Worm (Caenorhabditis elegans) whole organism, mixed stage, embryonic: ENCODE measurements around the gene mmad-1.

ENCODE experiments used
- M03D4.4 ChIP-seq: sonication (generic microtip); optimal IDR thresholded peaks from 2 replicates; lab custom pipeline; 2017; ENCODE audit warnings: mild to moderate bottlenecking, missing genetic modification characterization, missing compliant biosample characterization
- bed-3 ChIP-seq: fragments of 200-800 bp; sonication (Bioruptor generic); optimal IDR thresholded peaks from 3 replicates; lab custom pipeline; 2018; ENCODE audit warnings: mild to moderate bottlenecking, missing genetic modification characterization, moderate library complexity, missing compliant biosample characterization
- blmp-1 ChIP-seq: fragments of 150-350 bp; optimal IDR thresholded peaks from 2 replicates; lab custom pipeline; 2014; ENCODE audit warnings: missing biosample characterization, missing genetic modification characterization
- ceh-39 ChIP-seq: fragments of 150-350 bp; optimal IDR thresholded peaks from 2 replicates; lab custom pipeline; 2014; ENCODE audit warnings: missing biosample characterization, missing genetic modification characterization
- ceh-43 ChIP-seq: fragments of 200-800 bp; sonication (Bioruptor generic); optimal IDR thresholded peaks from 2 replicates; lab custom pipeline; 2018; ENCODE audit warnings: mild to moderate bottlenecking, missing genetic modification characterization, moderate library complexity, missing compliant biosample characterization
- ceh-83 ChIP-seq: fragments of 200-800 bp; sonication (Bioruptor generic); optimal IDR thresholded peaks from 2 replicates; lab custom pipeline; 2018; ENCODE audit warnings: mild to moderate bottlenecking, missing genetic modification characterization, missing compliant biosample characterization
- ces-1 ChIP-seq: fragments of 150-350 bp; optimal IDR thresholded peaks from 2 replicates; lab custom pipeline; 2014; ENCODE audit warnings: missing biosample characterization, missing genetic modification reagents, missing genetic modification characterization
- cnd-1 ChIP-seq: fragments of 200-800 bp; sonication (Bioruptor generic); optimal IDR thresholded peaks from 2 replicates; lab custom pipeline; 2018; ENCODE audit warnings: mild to moderate bottlenecking, missing genetic modification characterization, missing compliant biosample characterization
- drap-1 ChIP-seq: fragments of 200-800 bp; sonication (Bioruptor generic); optimal IDR thresholded peaks from 3 replicates; lab custom pipeline; 2018; ENCODE audit warnings: mild to moderate bottlenecking, missing genetic modification characterization, missing compliant biosample characterization
- elt-1 ChIP-seq: sonication (generic microtip); optimal IDR thresholded peaks from 2 replicates; lab custom pipeline; 2017; ENCODE audit warnings: missing genetic modification characterization, mild to moderate bottlenecking, missing compliant biosample characterization, antibody characterized with exemption, moderate library complexity, borderline replicate concordance; ENCODE audit not compliant: insufficient read depth
- elt-3 ChIP-seq: fragments of 150-350 bp; optimal IDR thresholded peaks from 2 replicates; lab custom pipeline; 2014; ENCODE audit warnings: missing biosample characterization, missing genetic modification characterization
- flh-1 ChIP-seq: fragments of 200-800 bp; sonication (Bioruptor generic); optimal IDR thresholded peaks from 2 replicates; lab custom pipeline; 2018; ENCODE audit warnings: mild to moderate bottlenecking, missing genetic modification characterization, moderate library complexity, missing compliant biosample characterization
- ham-2 ChIP-seq: fragments of 200-800 bp; sonication (Bioruptor generic); optimal IDR thresholded peaks from 2 replicates; lab custom pipeline; 2018; ENCODE audit warnings: mild to moderate bottlenecking, missing genetic modification characterization, missing compliant biosample characterization
- hlh-1 ChIP-seq: fragments of 150-350 bp; optimal IDR thresholded peaks from 2 replicates; lab custom pipeline; 2014; ENCODE audit warnings: missing biosample characterization, missing genetic modification reagents, missing genetic modification characterization
- lin-32 ChIP-seq: fragments of 200-800 bp; sonication (Bioruptor generic); optimal IDR thresholded peaks from 2 replicates; lab custom pipeline; 2018; ENCODE audit warnings: mild to moderate bottlenecking, missing genetic modification characterization, missing compliant biosample characterization
- lsy-2 ChIP-seq: fragments of 150-350 bp; optimal IDR thresholded peaks from 2 replicates; lab custom pipeline; 2014; ENCODE audit warnings: missing biosample characterization, missing genetic modification characterization
- mab-5 ChIP-seq: fragments of 150-350 bp; optimal IDR thresholded peaks from 2 replicates; lab custom pipeline; 2014; ENCODE audit warnings: missing biosample characterization, missing genetic modification characterization
- mep-1 ChIP-seq: fragments of 150-350 bp; optimal IDR thresholded peaks from 2 replicates; lab custom pipeline; 2017; ENCODE audit warnings: missing biosample characterization, missing genetic modification reagents, missing genetic modification characterization, inconsistent platforms
- mls-2 ChIP-seq: sonication (generic microtip); optimal IDR thresholded peaks from 2 replicates; lab custom pipeline; 2016; ENCODE audit warnings: mild to moderate bottlenecking, missing genetic modification characterization, moderate library complexity, missing compliant biosample characterization
- nhr-12 ChIP-seq: fragments of 150-350 bp; optimal IDR thresholded peaks from 2 replicates; lab custom pipeline; 2014; ENCODE audit warnings: missing biosample characterization, missing genetic modification characterization
- nhr-2 ChIP-seq: fragments of 150-350 bp; optimal IDR thresholded peaks from 2 replicates; lab custom pipeline; 2014; ENCODE audit warnings: missing biosample characterization, missing genetic modification characterization
- nhr-237 ChIP-seq: fragments of 150-350 bp; optimal IDR thresholded peaks from 2 replicates; lab custom pipeline; 2014; ENCODE audit warnings: missing biosample characterization, missing genetic modification characterization
- nhr-28 ChIP-seq: fragments of 150-350 bp; optimal IDR thresholded peaks from 2 replicates; lab custom pipeline; 2014; ENCODE audit warnings: missing biosample characterization, missing genetic modification characterization
- nhr-76 ChIP-seq: sonication (generic microtip); optimal IDR thresholded peaks from 2 replicates; lab custom pipeline; 2017; ENCODE audit warnings: missing biosample characterization, missing genetic modification characterization
- pha-4 ChIP-seq: fragments of 150-350 bp; optimal IDR thresholded peaks from 2 replicates; lab custom pipeline; 2018; ENCODE audit warnings: missing biosample characterization, missing genetic modification reagents, missing genetic modification characterization
- sem-2 ChIP-seq: fragments of 200-800 bp; sonication (Bioruptor generic); optimal IDR thresholded peaks from 2 replicates; lab custom pipeline; 2018; ENCODE audit warnings: mild to moderate bottlenecking, missing genetic modification characterization, missing compliant biosample characterization
- snpc-4 ChIP-seq: fragments of 150-350 bp; optimal IDR thresholded peaks from 2 replicates; lab custom pipeline; 2014; ENCODE audit warnings: missing biosample characterization, missing genetic modification characterization
- sptf-1 ChIP-seq: sonication (generic microtip); optimal IDR thresholded peaks from 2 replicates; lab custom pipeline; 2017; ENCODE audit warnings: mild to moderate bottlenecking, missing genetic modification characterization, moderate library complexity, missing compliant biosample characterization
- tbx-8 ChIP-seq: fragments of 200-800 bp; sonication (Bioruptor generic); optimal IDR thresholded peaks from 2 replicates; lab custom pipeline; 2018; ENCODE audit warnings: mild to moderate bottlenecking, missing genetic modification characterization, moderate library complexity, missing compliant biosample characterization
- unc-120 ChIP-seq: sonication (generic microtip); optimal IDR thresholded peaks from 2 replicates; lab custom pipeline; 2017; ENCODE audit warnings: missing genetic modification characterization, missing compliant biosample characterization; ENCODE audit not compliant: poor library complexity, severe bottlenecking
- unc-39 ChIP-seq: fragments of 150-350 bp; optimal IDR thresholded peaks from 2 replicates; lab custom pipeline; 2014; ENCODE audit warnings: missing biosample characterization, missing genetic modification characterization
- unc-62 ChIP-seq: fragments of 150-350 bp; optimal IDR thresholded peaks from 2 replicates; lab custom pipeline; 2014; ENCODE audit warnings: missing biosample characterization, missing genetic modification reagents, missing genetic modification characterization
- zip-8 ChIP-seq: fragments of 150-350 bp; optimal IDR thresholded peaks from 2 replicates; lab custom pipeline; 2014; ENCODE audit warnings: missing biosample characterization, missing genetic modification characterization
- ztf-11 ChIP-seq: fragments of 150-350 bp; optimal IDR thresholded peaks from 2 replicates; lab custom pipeline; 2014; ENCODE audit warnings: missing biosample characterization, missing genetic modification characterization

mmad-1 gene

DNA sequence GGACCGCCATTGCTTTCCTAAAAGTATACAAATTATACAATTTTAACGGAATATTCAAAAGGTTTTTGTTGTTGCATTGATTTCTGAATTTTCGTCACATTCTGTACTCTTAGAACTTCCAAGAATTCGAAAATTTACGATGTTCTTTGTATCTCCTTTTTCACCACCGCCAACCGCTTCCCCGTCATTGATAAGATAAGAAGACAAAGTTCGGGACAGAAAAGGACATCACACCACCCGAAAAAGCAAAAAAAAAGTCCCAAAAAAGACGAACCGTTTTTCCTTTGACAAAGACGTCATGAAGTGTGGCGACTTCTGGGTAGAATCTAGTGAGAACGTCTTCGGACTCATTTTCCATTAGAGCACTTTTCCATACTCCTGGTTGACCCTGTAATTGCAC, 6.3 kb downstream of the mmad-1 start:
- TF ChIP-seq nhr-12 (tag; lab: Kevin White, UChicago) (no peak), ztf-11 (tag; lab: Kevin White, UChicago) (no peak), zip-8 (tag; lab: Kevin White, UChicago) (no peak), flh-1 (no peak), nhr-2 (no peak), elt-1 (tag; lab: Kevin White, UChicago) (no peak), lsy-2 (tag; lab: Kevin White, UChicago) (no peak), nhr-28 (no peak), lin-32 (GFP tag; lab: Kevin White, UChicago) (no peak), sptf-1 (tag; lab: Kevin White, UChicago) (no peak), unc-120 (tag; lab: Kevin White, UChicago) (no peak), ces-1 (GFP tag; lab: Kevin White, UChicago) (no peak), nhr-237 (tag; lab: Kevin White, UChicago) (no peak), M03D4.4 (tag; lab: Kevin White, UChicago) (no peak), nhr-76 (no peak)

DNA sequence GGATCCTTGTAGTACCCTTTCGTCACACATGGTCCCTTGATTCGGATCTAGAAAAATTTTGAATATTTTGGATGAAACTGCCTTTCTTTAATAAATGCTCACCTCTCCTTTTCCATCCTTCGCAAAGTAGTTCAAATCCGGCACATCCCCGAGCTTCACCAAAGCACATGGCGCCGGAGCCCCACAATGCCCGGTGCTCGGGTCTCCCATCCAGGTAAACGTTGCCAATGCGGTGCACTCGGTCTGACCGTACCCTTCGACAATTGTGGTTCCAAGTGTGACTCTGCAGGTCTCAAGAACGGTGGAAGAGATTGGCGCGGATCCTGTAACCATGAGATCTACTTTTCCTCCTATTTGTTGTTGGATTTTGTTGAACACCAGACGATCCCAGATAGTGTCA, 8.0 kb downstream of the mmad-1 start:
- no peak for TF ChIP-seq nhr-237 (tag; lab: Kevin White, UChicago)
- TF ChIP-seq zip-8 (tag; lab: Kevin White, UChicago), result no peak
- no peak for TF ChIP-seq lsy-2 (tag; lab: Kevin White, UChicago)
- TF ChIP-seq ces-1 (GFP tag; lab: Kevin White, UChicago), result no peak
- no peak for TF ChIP-seq mab-5 (tag; lab: Kevin White, UChicago)
- no peak for TF ChIP-seq snpc-4
- TF ChIP-seq sptf-1 (tag; lab: Kevin White, UChicago), result no peak
- no peak for TF ChIP-seq nhr-12 (tag; lab: Kevin White, UChicago)
- no peak for TF ChIP-seq flh-1
- TF ChIP-seq lin-32 (GFP tag; lab: Kevin White, UChicago), result no peak
- no peak for TF ChIP-seq ceh-39 (tag; lab: Kevin White, UChicago)
- no peak for TF ChIP-seq hlh-1
- no peak for TF ChIP-seq sem-2
- TF ChIP-seq drap-1, result no peak

DNA sequence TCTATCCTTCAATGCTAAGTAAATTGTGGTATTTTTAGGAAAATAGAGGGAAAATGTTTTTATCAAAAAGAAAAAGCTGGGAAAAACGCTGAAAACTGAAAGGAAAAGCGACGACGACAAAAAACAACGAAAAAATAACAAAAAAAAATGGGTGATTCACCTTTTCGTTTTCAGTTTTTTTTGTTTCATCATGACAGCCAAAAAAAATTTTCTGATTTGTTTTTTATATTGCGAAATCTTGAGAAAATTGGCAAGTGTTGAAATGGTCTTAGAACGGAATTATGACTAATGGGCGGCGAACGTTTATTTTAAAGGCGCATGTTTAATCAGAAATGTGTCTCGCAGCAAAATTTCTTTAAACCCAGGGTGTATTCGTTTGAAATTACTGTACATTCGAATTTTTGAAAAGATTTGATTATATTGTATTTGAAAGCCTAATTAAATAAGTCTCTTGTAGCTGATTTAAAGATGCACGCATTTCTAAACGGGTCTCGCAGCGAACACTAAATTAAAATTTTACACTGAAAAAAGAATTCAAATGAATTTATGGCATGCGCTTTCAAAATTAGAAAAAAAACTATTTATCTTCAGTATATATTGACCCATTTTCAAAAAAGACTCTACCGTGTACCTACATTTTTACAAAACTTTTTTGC, 12.9 kb downstream of the mmad-1 start:
- no peak for TF ChIP-seq nhr-2
- no peak for TF ChIP-seq pha-4
- TF ChIP-seq lin-32 (GFP tag; lab: Kevin White, UChicago), result no peak
- TF ChIP-seq lsy-2 (tag; lab: Kevin White, UChicago), result no peak
- no peak for TF ChIP-seq blmp-1 (tag; lab: Kevin White, UChicago)
- TF ChIP-seq elt-3 (tag; lab: Kevin White, UChicago), result no peak
- no peak for TF ChIP-seq nhr-12 (tag; lab: Kevin White, UChicago)
- TF ChIP-seq sem-2, result no peak
- TF ChIP-seq snpc-4, result no peak
- TF ChIP-seq nhr-28, result no peak
- TF ChIP-seq elt-1 (tag; lab: Kevin White, UChicago), result no peak
- TF ChIP-seq mep-1 (tag; lab: Kevin White, UChicago), result no peak
- no peak for TF ChIP-seq unc-39 (tag; lab: Kevin White, UChicago)

DNA sequence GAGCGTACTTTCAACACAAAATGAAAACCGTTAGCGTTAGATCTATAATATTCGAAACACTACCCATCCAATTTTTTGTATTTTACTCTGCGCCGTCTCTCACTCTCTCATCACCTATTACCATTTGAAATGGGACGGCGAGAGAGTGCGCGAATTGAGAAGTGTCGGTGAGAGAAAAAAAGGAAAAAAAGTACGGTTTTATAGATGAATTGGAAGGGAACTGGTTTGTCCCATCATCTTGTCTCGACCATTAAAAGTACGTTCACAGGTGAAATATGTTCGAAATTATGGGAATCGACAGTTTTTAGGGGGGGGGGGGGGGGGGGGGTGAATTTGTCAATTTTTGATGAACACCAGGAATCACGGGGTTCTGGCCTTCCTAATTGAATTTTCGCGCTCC, 14.1 kb downstream of the mmad-1 start:
- TF ChIP-seq mab-5 (tag; lab: Kevin White, UChicago) (no peak), elt-3 (tag; lab: Kevin White, UChicago) (no peak), bed-3 (GFP tag; lab: Kevin White, UChicago) (no peak), blmp-1 (tag; lab: Kevin White, UChicago) (no peak), hlh-1 (no peak), mep-1 (tag; lab: Kevin White, UChicago) (no peak), ceh-39 (tag; lab: Kevin White, UChicago) (no peak)

DNA sequence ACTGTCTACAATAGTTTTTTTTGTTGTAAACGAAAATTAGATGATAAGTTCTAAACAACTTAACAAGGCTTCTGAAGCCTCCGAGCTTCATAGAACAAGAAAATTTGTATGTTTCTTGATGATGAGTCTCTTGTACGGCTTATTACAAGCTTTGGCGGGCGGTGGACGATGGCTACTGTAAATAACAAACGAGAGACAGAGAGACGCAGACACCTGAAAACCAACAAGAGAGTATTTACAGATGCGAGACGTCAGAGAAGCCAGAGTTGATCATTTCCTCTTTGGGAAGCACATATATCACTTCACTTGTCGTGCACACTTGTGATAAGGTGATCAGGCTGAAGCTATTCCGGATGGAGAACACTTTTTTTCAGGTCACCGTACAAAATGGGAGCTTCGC, 18.0 kb downstream of the mmad-1 start:
- TF ChIP-seq nhr-28 (no peak), pha-4 (peak; percentile 91)

DNA sequence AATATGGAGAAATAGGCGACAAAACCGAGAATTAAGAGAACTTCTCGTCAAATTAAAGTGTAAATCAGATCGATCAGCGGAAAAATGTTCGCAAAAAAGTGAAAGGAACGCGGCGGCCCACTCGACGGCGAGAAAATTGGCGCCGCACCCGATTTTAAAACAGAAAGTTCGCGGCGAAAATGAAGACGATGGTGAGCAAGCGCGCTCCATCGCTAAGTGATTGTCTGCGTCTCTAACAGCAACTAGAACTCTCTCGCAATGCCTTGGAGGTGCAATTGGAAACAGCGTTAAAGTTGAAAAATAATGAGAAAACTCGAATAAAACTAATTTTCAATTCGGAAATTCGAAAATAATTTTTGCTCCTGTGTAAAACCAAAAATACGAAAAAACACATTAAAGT, 18.8 kb downstream of the mmad-1 start:
- TF ChIP-seq unc-62 (GFP tag; lab: Kevin White, UChicago) (no peak), hlh-1 (no peak), pha-4 (peak; percentile 33), ham-2 (GFP tag; lab: Kevin White, UChicago) (no peak), mab-5 (tag; lab: Kevin White, UChicago) (no peak), ceh-39 (tag; lab: Kevin White, UChicago) (no peak), elt-1 (tag; lab: Kevin White, UChicago) (no peak), nhr-237 (tag; lab: Kevin White, UChicago) (peak; percentile 43), blmp-1 (tag; lab: Kevin White, UChicago) (peak; percentile 23), lin-32 (GFP tag; lab: Kevin White, UChicago) (no peak), nhr-28 (no peak), sptf-1 (tag; lab: Kevin White, UChicago) (no peak), tbx-8 (GFP tag; lab: Kevin White, UChicago) (no peak), ceh-83 (GFP tag; lab: Kevin White, UChicago) (no peak), mep-1 (tag; lab: Kevin White, UChicago) (no peak), ceh-43 (GFP tag; lab: Kevin White, UChicago) (no peak), drap-1 (no peak), cnd-1 (tag; lab: Kevin White, UChicago) (no peak), elt-3 (tag; lab: Kevin White, UChicago) (no peak), mls-2 (tag; lab: Kevin White, UChicago) (no peak), zip-8 (tag; lab: Kevin White, UChicago) (no peak), ztf-11 (tag; lab: Kevin White, UChicago) (no peak), unc-120 (tag; lab: Kevin White, UChicago) (no peak), nhr-2 (no peak), ces-1 (GFP tag; lab: Kevin White, UChicago) (peak; percentile 61), sem-2 (no peak), M03D4.4 (tag; lab: Kevin White, UChicago) (no peak), nhr-12 (tag; lab: Kevin White, UChicago) (no peak)
